Worm (Caenorhabditis elegans) whole organism, young adult: ENCODE data around the gene dhs-21.

ENCODE experiments used
- B0261.1 ChIP-seq: sonication (generic microtip); optimal IDR thresholded peaks from 2 replicates; lab custom pipeline; 2016; ENCODE audit warnings: mild to moderate bottlenecking, missing genetic modification characterization, moderate library complexity, missing compliant biosample characterization
- F10E7.11 ChIP-seq: sonication (generic microtip); optimal IDR thresholded peaks from 2 replicates; lab custom pipeline; 2017; ENCODE audit warnings: mild to moderate bottlenecking, missing genetic modification characterization, moderate library complexity, missing compliant biosample characterization
- F23B12.7 ChIP-seq: sonication (generic microtip); optimal IDR thresholded peaks from 2 replicates; lab custom pipeline; 2017; ENCODE audit warnings: missing genetic modification characterization, mild to moderate bottlenecking, missing compliant biosample characterization, antibody characterized with exemption, moderate library complexity; ENCODE audit not compliant: insufficient read depth
- F39B2.1 ChIP-seq: fragments of 200-800 bp; sonication (Bioruptor generic); IDR thresholded peaks from 2 replicates; pipeline ENCODE4 v1.3.6; 2022; ENCODE audit warnings: missing genetic modification reagents, missing genetic modification characterization, missing compliant biosample characterization
- F49E8.2 ChIP-seq: sonication (generic microtip); optimal IDR thresholded peaks from 3 replicates; lab custom pipeline; 2017; ENCODE audit warnings: missing genetic modification characterization, mild to moderate bottlenecking, missing compliant biosample characterization, antibody characterized with exemption, moderate library complexity; ENCODE audit not compliant: insufficient read depth
- F52B5.7 ChIP-seq: sonication (generic microtip); optimal IDR thresholded peaks from 2 replicates; lab custom pipeline; 2016; ENCODE audit warnings: mild to moderate bottlenecking, missing genetic modification characterization, missing compliant biosample characterization
- K12H6.12 ChIP-seq: fragments of 200-800 bp; sonication (Bioruptor generic); optimal IDR thresholded peaks from 2 replicates; lab custom pipeline; 2018; ENCODE audit warnings: mild to moderate bottlenecking, missing genetic modification characterization, missing compliant biosample characterization
- Y67H2A.10 ChIP-seq: fragments of 200-800 bp; sonication (Bioruptor generic); conservative IDR thresholded peaks from 2 replicates; pipeline ENCODE4 v1.3.6; 2022; ENCODE audit warnings: missing genetic modification reagents, missing genetic modification characterization, missing compliant biosample characterization
- akir-1 ChIP-seq: fragments of 200-800 bp; sonication (Bioruptor generic); optimal IDR thresholded peaks from 2 replicates; lab custom pipeline; 2018; ENCODE audit warnings: mild to moderate bottlenecking, missing genetic modification characterization, moderate library complexity, missing compliant biosample characterization
- aptf-3 ChIP-seq: fragments of 200-800 bp; sonication (Bioruptor generic); IDR thresholded peaks from 2 replicates; pipeline ENCODE4 v1.3.6; 2022; ENCODE audit warnings: missing genetic modification characterization, missing compliant biosample characterization
- attf-3 ChIP-seq: fragments of 200-800 bp; sonication (Bioruptor generic); conservative IDR thresholded peaks from 2 replicates; pipeline ENCODE4 v1.3.6; 2022; ENCODE audit warnings: missing genetic modification reagents, missing genetic modification characterization, missing compliant biosample characterization
- ccch-3 ChIP-seq: fragments of 200-800 bp; sonication (Bioruptor generic); optimal IDR thresholded peaks from 2 replicates; lab custom pipeline; 2018; ENCODE audit warnings: mild to moderate bottlenecking, missing genetic modification characterization, missing compliant biosample characterization
- ceh-40 ChIP-seq: fragments of 200-800 bp; sonication (Bioruptor generic); IDR thresholded peaks from 2 replicates; pipeline ENCODE4 v1.3.6; 2022; ENCODE audit warnings: missing genetic modification characterization, missing compliant biosample characterization
- ceh-79 ChIP-seq: sonication (generic microtip); optimal IDR thresholded peaks from 2 replicates; lab custom pipeline; 2017; ENCODE audit warnings: mild to moderate bottlenecking, missing genetic modification characterization, missing compliant biosample characterization
- ceh-91 ChIP-seq: fragments of 200-800 bp; sonication (Bioruptor generic); IDR thresholded peaks from 2 replicates; pipeline ENCODE4 v1.3.6; 2022; ENCODE audit warnings: missing genetic modification reagents, missing genetic modification characterization, missing compliant biosample characterization
- efl-1 ChIP-seq: fragments of 150-350 bp; optimal IDR thresholded peaks from 2 replicates; lab custom pipeline; 2014; ENCODE audit warnings: missing biosample characterization, missing genetic modification reagents, missing genetic modification characterization
- ekl-4 ChIP-seq: fragments of 200-800 bp; sonication (Bioruptor generic); IDR thresholded peaks from 2 replicates; pipeline ENCODE4 v1.3.6; 2022; ENCODE audit warnings: missing genetic modification reagents, missing genetic modification characterization, missing compliant biosample characterization
- gei-17 ChIP-seq: fragments of 200-800 bp; sonication (Bioruptor generic); optimal IDR thresholded peaks from 2 replicates; lab custom pipeline; 2018; ENCODE audit warnings: mild to moderate bottlenecking, missing genetic modification characterization, missing compliant biosample characterization
- him-1 ChIP-seq: sonication (generic microtip); optimal IDR thresholded peaks from 2 replicates; lab custom pipeline; 2016; ENCODE audit warnings: missing genotype, missing genetic modification reagents, missing genetic modification characterization, missing compliant biosample characterization
- hmg-1.2 ChIP-seq: fragments of 200-800 bp; sonication (Bioruptor generic); IDR thresholded peaks from 2 replicates; pipeline ENCODE4 v1.3.6; 2022; ENCODE audit warnings: missing genetic modification reagents, missing genetic modification characterization, missing compliant biosample characterization
- hmg-20 ChIP-seq: fragments of 200-800 bp; sonication (Bioruptor generic); IDR thresholded peaks from 2 replicates; pipeline ENCODE4 v1.3.6; 2022; ENCODE audit warnings: missing genetic modification reagents, missing genetic modification characterization, missing compliant biosample characterization
- lin-40 ChIP-seq: sonication (generic microtip); optimal IDR thresholded peaks from 2 replicates; lab custom pipeline; 2016; ENCODE audit warnings: missing genetic modification characterization, mild to moderate bottlenecking, missing compliant biosample characterization, missing genotype, missing genetic modification reagents
- madf-6 ChIP-seq: fragments of 200-800 bp; sonication (Bioruptor generic); IDR thresholded peaks from 2 replicates; pipeline ENCODE4 v1.3.6; 2022; ENCODE audit warnings: missing genetic modification reagents, missing genetic modification characterization, missing compliant biosample characterization
- mcd-1 ChIP-seq: fragments of 200-800 bp; sonication (Bioruptor generic); IDR thresholded peaks from 2 replicates; pipeline ENCODE4 v1.3.6; 2022; ENCODE audit warnings: missing genetic modification reagents, missing genetic modification characterization, missing compliant biosample characterization
- mxl-1 ChIP-seq: sonication (generic microtip); optimal IDR thresholded peaks from 2 replicates; lab custom pipeline; 2016; ENCODE audit warnings: missing genetic modification characterization, missing compliant biosample characterization
- nhr-27 ChIP-seq: fragments of 200-800 bp; sonication (Bioruptor generic); optimal IDR thresholded peaks from 2 replicates; lab custom pipeline; 2018; ENCODE audit warnings: mild to moderate bottlenecking, missing genetic modification characterization, moderate library complexity, missing compliant biosample characterization
- nhr-80 ChIP-seq: sonication (generic microtip); optimal IDR thresholded peaks from 2 replicates; lab custom pipeline; 2016; ENCODE audit warnings: missing genetic modification characterization, missing compliant biosample characterization
- rcor-1 ChIP-seq: fragments of 200-800 bp; sonication (Bioruptor generic); IDR thresholded peaks from 2 replicates; pipeline ENCODE4 v1.3.6; 2022; ENCODE audit warnings: missing genetic modification reagents, missing genetic modification characterization, missing compliant biosample characterization
- rec-8 ChIP-seq, 2 experiments: sonication (generic microtip); optimal IDR thresholded peaks; 2 replicates each; lab custom pipeline; 2016; ENCODE audit warnings: mild to moderate bottlenecking in 2 of 2, missing genetic modification characterization in 2 of 2, missing genetic modification reagents in 2 of 2, missing genotype in 2 of 2, missing biosample characterization in 1 of 2, missing compliant biosample characterization in 1 of 2, moderate library complexity in 1 of 2
- repo-1 ChIP-seq: sonication (generic microtip); optimal IDR thresholded peaks from 2 replicates; lab custom pipeline; 2017; ENCODE audit warnings: mild to moderate bottlenecking, missing genetic modification characterization, missing compliant biosample characterization
- rpc-1 ChIP-seq, 2 experiments: fragments of 150-350 bp in 1 of 2; sonication (generic microtip) in 1 of 2; optimal IDR thresholded peaks; 2 replicates each; lab custom pipeline; 2014 to 2018; ENCODE audit warnings: missing biosample characterization in 1 of 2, missing genetic modification characterization in 1 of 2, missing genetic modification reagents in 1 of 2, missing genotype in 1 of 2
- snpc-1.1 ChIP-seq: sonication (generic microtip); optimal IDR thresholded peaks from 2 replicates; lab custom pipeline; 2017; ENCODE audit warnings: missing genetic modification characterization, mild to moderate bottlenecking, missing compliant biosample characterization, antibody characterized with exemption, moderate library complexity, missing genotype, missing genetic modification reagents; ENCODE audit not compliant: insufficient read depth
- zim-3 ChIP-seq: sonication (generic microtip); optimal IDR thresholded peaks from 2 replicates; lab custom pipeline; 2017; ENCODE audit warnings: mild to moderate bottlenecking, missing genetic modification characterization, moderate library complexity, missing compliant biosample characterization
- ztf-18 ChIP-seq: sonication (generic microtip); optimal IDR thresholded peaks from 2 replicates; lab custom pipeline; 2016; ENCODE audit warnings: missing genotype, mild to moderate bottlenecking, missing genetic modification characterization, missing compliant biosample characterization
- ztf-25 ChIP-seq: fragments of 200-800 bp; sonication (Bioruptor generic); IDR thresholded peaks from 2 replicates; pipeline ENCODE4 v1.3.6; 2022; ENCODE audit warnings: missing genetic modification reagents, missing genetic modification characterization, missing compliant biosample characterization

The dhs-21 gene

DNA sequence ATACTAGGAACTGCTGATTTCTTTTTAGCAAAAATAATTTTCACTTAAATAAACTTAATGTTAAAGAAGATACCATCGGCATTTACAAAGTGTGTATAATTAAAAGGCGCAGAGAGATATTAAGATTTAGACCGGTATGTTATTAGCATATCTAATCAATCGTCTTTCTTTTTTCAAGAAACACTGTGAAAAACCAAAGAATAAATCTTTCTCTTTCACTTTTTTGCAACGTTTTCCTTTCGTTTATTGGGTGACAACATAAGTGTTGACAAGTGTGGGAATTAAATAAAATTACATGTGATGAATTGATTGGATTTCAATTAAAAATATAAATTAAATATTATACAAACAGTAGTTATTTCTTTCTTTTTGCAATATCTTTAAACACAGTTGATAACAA lies 19.0 kb upstream of the dhs-21 start, which contains the start of gene C15C8.8 (continued):
- TF ChIP-seq ztf-18 (tag; lab: Kevin White, UChicago), result no peak
- TF ChIP-seq snpc-1.1 (tag; lab: Kevin White, UChicago), result no peak
- no peak for TF ChIP-seq ccch-3 (GFP tag; lab: Kevin White, UChicago)

DNA sequence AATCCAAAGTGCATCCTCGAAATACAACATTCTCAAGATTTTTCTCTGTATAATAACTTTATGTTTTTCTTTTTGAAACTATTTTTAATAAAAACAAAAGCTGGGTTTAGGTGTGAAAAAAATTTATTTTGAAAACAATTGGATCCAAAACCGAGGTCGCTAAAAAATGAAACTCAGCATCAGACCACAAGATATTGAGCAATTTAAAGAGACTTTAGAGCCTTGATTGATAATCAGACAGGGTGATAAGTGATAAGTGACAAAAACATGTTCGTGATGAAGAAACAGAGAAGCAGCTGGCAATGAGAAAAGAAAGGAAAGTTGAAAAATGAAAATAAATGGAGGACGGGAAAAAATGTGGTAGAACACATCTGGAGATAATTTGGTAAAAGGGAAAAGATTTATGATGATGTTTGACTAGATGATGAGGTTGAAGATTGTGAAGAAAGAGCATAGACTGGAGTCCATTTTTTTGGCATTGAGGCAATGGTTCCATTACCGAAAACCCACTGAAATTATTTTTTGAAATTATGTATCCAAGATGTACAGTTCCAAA lies 18.1 kb upstream of the dhs-21 start, which contains the start of gene C15C8.6:
Gene C15C8.6, minus strand, starts transcription at position 51 of the 556 bp plus-strand sequence.
- TF ChIP-seq F10E7.11 (tag; lab: Kevin White, UChicago) (no peak), mxl-1 (tag; lab: Kevin White, UChicago) (no peak), nhr-27 (tag; lab: Kevin White, UChicago) (no peak), rec-8 (tag; optimal IDR thresholded peaks at IDR 0.05; lab: Kevin White, UChicago) (no peak), ceh-91 (GFP tag; lab: Robert Waterston, UW) (no peak), aptf-3 (no peak), lin-40 (tag; lab: Kevin White, UChicago) (no peak), ceh-40 (GFP tag; lab: Robert Waterston, UW) (no peak), him-1 (tag; lab: Kevin White, UChicago) (no peak), ztf-25 (no peak), hmg-20 (no peak), rpc-1 (optimal IDR thresholded peaks at IDR 0.05; lab: Kevin White, UChicago) (no peak), rpc-1 (tag; optimal IDR thresholded peaks at IDR 0.05; lab: Kevin White, UChicago) (no peak), akir-1 (GFP tag; lab: Kevin White, UChicago) (no peak), repo-1 (no peak), F49E8.2 (tag; lab: Kevin White, UChicago) (no peak), K12H6.12 (tag; lab: Kevin White, UChicago) (no peak)

DNA sequence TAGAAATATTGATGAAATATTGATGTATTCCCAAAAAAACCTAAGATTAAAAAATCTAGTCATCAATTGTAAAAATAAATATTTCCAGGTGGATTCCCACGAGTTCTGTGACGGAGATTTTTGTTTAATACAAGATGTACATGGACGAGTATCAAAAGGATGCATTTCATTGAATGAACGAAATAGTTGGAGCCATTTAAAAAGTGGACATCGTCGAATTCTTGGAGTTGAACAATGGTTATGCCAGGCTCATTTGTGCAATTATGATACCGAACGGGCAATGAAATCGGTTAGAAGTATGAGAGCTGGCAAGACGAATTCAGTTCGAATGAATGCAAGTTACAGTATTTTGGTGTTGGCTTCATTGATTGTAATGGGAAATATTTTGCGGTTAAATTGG lies 16.1 kb upstream of the dhs-21 start:
- TF ChIP-seq rcor-1 (no peak), F52B5.7 (tag; lab: Kevin White, UChicago) (no peak), madf-6 (GFP tag; lab: Robert Waterston, UW) (no peak)

DNA sequence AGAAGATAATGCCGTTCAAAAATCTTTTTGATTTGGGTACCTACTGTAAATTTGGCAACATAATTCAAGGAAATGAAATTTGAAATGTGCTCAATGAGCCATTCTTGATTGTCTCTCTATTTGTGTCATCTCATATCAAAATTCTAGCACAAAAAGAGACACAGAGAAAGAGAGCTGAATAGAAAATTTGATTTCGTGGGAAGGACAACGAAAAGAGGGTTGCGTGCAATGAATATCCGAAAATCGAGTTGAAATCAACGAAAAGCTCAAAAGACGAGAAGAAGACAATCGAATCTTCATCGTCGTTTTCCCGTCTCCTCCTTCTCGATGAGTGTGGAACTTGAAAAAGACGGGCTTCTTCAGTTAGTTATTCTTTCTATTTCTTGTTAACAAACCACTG lies 14.4 kb upstream of the dhs-21 start, which contains the start of gene C15C8.5:
Gene C15C8.5, plus strand, starts transcription at position 152 of the 400 bp plus-strand sequence.
- no peak for TF ChIP-seq K12H6.12 (tag; lab: Kevin White, UChicago)
- TF ChIP-seq hmg-1.2 (GFP tag; lab: Robert Waterston, UW), result no peak
- TF ChIP-seq attf-3, result no peak
- no peak for TF ChIP-seq zim-3 (tag; lab: Kevin White, UChicago)
- no peak for TF ChIP-seq ekl-4 (GFP tag; lab: Robert Waterston, UW)
- TF ChIP-seq F39B2.1 (GFP tag; lab: Robert Waterston, UW), result no peak
- no peak for TF ChIP-seq Y67H2A.10
- no peak for TF ChIP-seq akir-1 (GFP tag; lab: Kevin White, UChicago)
- TF ChIP-seq nhr-80, result no peak
- TF ChIP-seq gei-17 (GFP tag; lab: Kevin White, UChicago), result no peak
- TF ChIP-seq efl-1 (GFP tag; lab: Kevin White, UChicago), result no peak
- no peak for TF ChIP-seq mcd-1 (GFP tag; lab: Robert Waterston, UW)
- no peak for TF ChIP-seq B0261.1 (tag; lab: Kevin White, UChicago)
- no peak for TF ChIP-seq F23B12.7 (tag; lab: Kevin White, UChicago)
- no peak for TF ChIP-seq him-1 (tag; lab: Kevin White, UChicago)
- TF ChIP-seq ceh-79, result no peak
- TF ChIP-seq, all 124 proteins: peak for 0
